Worm (Caenorhabditis elegans) whole organism, early embryonic: ENCODE results near the gene K05F6.12.

Source experiments
- B0310.2 ChIP-seq: sonication (generic microtip); optimal IDR thresholded peaks from 2 replicates; lab custom pipeline; 2016; ENCODE audit warnings: mild to moderate bottlenecking, missing genetic modification characterization, missing compliant biosample characterization
- F13C5.2 ChIP-seq: sonication (generic microtip); optimal IDR thresholded peaks from 2 replicates; lab custom pipeline; 2017; ENCODE audit warnings: mild to moderate bottlenecking, missing genetic modification characterization, inconsistent platforms, missing compliant biosample characterization
- aly-1 ChIP-seq: sonication (generic microtip); optimal IDR thresholded peaks from 2 replicates; lab custom pipeline; 2016; ENCODE audit warnings: missing genetic modification characterization, missing compliant biosample characterization
- ama-1 ChIP-seq: fragments of 150-350 bp; optimal IDR thresholded peaks from 2 replicates; lab custom pipeline; 2014
- ceh-13 ChIP-seq: fragments of 200-800 bp; sonication (Bioruptor generic); optimal IDR thresholded peaks from 2 replicates; lab custom pipeline; 2018; ENCODE audit warnings: mild to moderate bottlenecking, missing genetic modification characterization, missing compliant biosample characterization
- ceh-36 ChIP-seq: sonication (generic microtip); optimal IDR thresholded peaks from 2 replicates; lab custom pipeline; 2016; ENCODE audit warnings: missing genetic modification characterization, inconsistent platforms, missing compliant biosample characterization
- ets-7 ChIP-seq: sonication (generic microtip); optimal IDR thresholded peaks from 2 replicates; lab custom pipeline; 2016; ENCODE audit warnings: missing genotype, missing genetic modification characterization, missing compliant biosample characterization
- flt-1 ChIP-seq: fragments of 200-800 bp; sonication (Bioruptor generic); IDR thresholded peaks from 2 replicates; pipeline ENCODE4 v1.3.6; 2022; ENCODE audit warnings: missing genetic modification characterization, missing compliant biosample characterization
- hmbx-1 ChIP-seq: sonication (generic microtip); optimal IDR thresholded peaks from 2 replicates; lab custom pipeline; 2016; ENCODE audit warnings: mild to moderate bottlenecking, missing genetic modification characterization, missing compliant biosample characterization
- hmg-4 ChIP-seq: fragments of 200-800 bp; sonication (Bioruptor generic); optimal IDR thresholded peaks from 2 replicates; lab custom pipeline; 2018; ENCODE audit warnings: mild to moderate bottlenecking, missing genetic modification characterization, missing compliant biosample characterization
- hnd-1 ChIP-seq: sonication (generic microtip); optimal IDR thresholded peaks from 2 replicates; lab custom pipeline; 2016; ENCODE audit warnings: missing genetic modification characterization, missing compliant biosample characterization
- pes-1 ChIP-seq: fragments of 200-800 bp; sonication (Bioruptor generic); IDR thresholded peaks from 2 replicates; pipeline ENCODE4 v1.3.6; 2022; ENCODE audit warnings: missing genetic modification reagents, missing genetic modification characterization, missing compliant biosample characterization
- scrt-1 ChIP-seq: fragments of 200-800 bp; sonication (Bioruptor generic); IDR thresholded peaks from 2 replicates; pipeline ENCODE4 v1.3.6; 2022; ENCODE audit warnings: missing genetic modification characterization, missing compliant biosample characterization
- sea-1 ChIP-seq: fragments of 200-800 bp; sonication (Bioruptor generic); conservative IDR thresholded peaks from 2 replicates; pipeline ENCODE4 v1.3.6; 2022; ENCODE audit warnings: missing genetic modification characterization, missing compliant biosample characterization
- tbx-11 ChIP-seq: fragments of 200-800 bp; sonication (Bioruptor generic); IDR thresholded peaks from 2 replicates; pipeline ENCODE4 v1.3.6; 2022; ENCODE audit warnings: missing genetic modification characterization, missing compliant biosample characterization
- tbx-37 ChIP-seq: fragments of 200-800 bp; sonication (Bioruptor generic); conservative IDR thresholded peaks from 2 replicates; pipeline ENCODE4 v1.3.6; 2022; ENCODE audit warnings: missing genetic modification reagents, missing genetic modification characterization, missing compliant biosample characterization
- tra-4 ChIP-seq: sonication (generic microtip); optimal IDR thresholded peaks from 2 replicates; lab custom pipeline; 2017; ENCODE audit warnings: missing genetic modification characterization, missing compliant biosample characterization

Gene K05F6.12

DNA sequence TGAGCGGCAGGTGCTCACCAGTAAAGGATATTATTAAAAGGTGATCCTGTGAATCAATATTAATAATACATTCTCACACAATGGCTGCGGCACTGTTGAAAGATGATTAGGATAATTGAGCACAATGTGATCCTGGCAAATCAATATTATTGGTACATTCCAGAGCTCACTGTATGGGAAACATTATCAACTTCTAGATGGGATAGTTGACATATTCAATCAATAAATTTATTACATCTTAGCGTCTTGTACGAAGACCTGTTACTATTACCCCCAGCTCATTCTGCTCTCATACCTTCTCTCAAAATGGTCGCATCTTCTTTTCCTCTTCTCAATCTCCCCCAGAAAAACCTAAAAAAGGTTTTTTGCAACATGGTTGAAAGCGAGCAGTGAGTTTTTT is 22.5 kb downstream of the K05F6.12 start, which contains the start of gene fbxb-49:
Gene fbxb-49 (plus strand): TSS at position 301 of the 400 bp plus-strand sequence.
- TF ChIP-seq ceh-36, result no peak
- no peak for TF ChIP-seq tra-4 (tag; lab: Kevin White, UChicago)
- TF ChIP-seq scrt-1 (GFP tag; lab: Robert Waterston, UW), result no peak
- no peak for TF ChIP-seq B0310.2 (tag; lab: Kevin White, UChicago)
- no peak for TF ChIP-seq pes-1 (GFP tag; lab: Robert Waterston, UW)
- TF ChIP-seq hmbx-1 (tag; lab: Kevin White, UChicago), result no peak
- TF ChIP-seq ceh-13 (GFP tag; lab: Kevin White, UChicago), result no peak
- TF ChIP-seq tbx-37 (GFP tag; lab: Robert Waterston, UW), result no peak
- no peak for TF ChIP-seq tbx-11 (GFP tag; lab: Robert Waterston, UW)
- TF ChIP-seq flt-1 (GFP tag; lab: Robert Waterston, UW), result no peak

DNA sequence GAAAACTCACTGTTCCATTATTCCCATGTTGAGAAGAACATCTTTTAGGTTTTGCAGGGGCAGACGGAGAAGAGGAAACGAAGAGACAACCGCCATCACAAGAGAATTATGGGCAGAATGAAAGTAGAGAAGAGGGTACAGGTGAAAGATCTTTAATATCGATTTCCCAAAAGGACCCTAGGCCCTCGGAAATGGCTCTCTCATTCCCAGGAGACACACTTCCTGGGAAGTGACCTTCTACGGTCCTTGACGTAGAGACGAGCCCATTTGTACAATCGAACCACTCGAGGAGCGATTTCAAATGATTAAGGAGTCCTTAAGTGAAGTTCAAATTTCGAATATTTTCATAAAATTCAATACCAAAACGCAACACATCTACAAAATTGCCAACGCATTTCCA is 25.3 kb downstream of the K05F6.12 start, which contains the start of gene fbxb-46:
Gene fbxb-46 (minus strand): TSS at position 101 of the 400 bp plus-strand sequence.
- TF ChIP-seq tbx-11 (GFP tag; lab: Robert Waterston, UW) (no peak), flt-1 (GFP tag; lab: Robert Waterston, UW) (no peak), hmbx-1 (tag; lab: Kevin White, UChicago) (no peak), scrt-1 (GFP tag; lab: Robert Waterston, UW) (no peak), ceh-13 (GFP tag; lab: Kevin White, UChicago) (no peak), hmg-4 (GFP tag; lab: Kevin White, UChicago) (no peak), ceh-36 (no peak), aly-1 (tag; lab: Kevin White, UChicago) (no peak), ama-1 (lab: Kevin White, UChicago) (no peak), tra-4 (tag; lab: Kevin White, UChicago) (no peak), ets-7 (no peak), tbx-37 (GFP tag; lab: Robert Waterston, UW) (no peak), hnd-1 (tag; lab: Kevin White, UChicago) (no peak), F13C5.2 (tag; lab: Kevin White, UChicago) (no peak), B0310.2 (tag; lab: Kevin White, UChicago) (no peak), pes-1 (GFP tag; lab: Robert Waterston, UW) (no peak), sea-1 (GFP tag; lab: Robert Waterston, UW) (no peak)

DNA sequence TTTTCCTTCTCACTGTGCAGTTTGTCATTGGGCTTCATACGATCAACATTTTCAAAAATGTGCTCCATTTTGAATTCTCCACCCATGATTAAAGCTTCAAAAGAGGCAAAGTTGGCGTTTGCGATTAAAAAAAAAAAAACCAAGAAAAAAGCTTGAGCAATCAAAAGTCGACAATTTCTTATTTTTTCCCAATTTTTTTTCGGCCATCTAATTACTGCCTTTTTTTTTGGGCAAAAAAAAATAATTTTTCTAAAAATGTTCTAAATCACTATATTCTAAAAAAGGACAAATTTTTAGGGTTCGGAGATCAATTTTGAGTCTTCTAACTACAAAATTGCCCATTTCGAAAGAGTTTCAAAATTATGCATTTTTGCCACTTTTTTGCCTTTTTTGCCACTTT is 30.3 kb downstream of the K05F6.12 start, which contains the start of gene K05F6.10:
Gene K05F6.10 (minus strand): TSS at position 101 of the 400 bp plus-strand sequence.
- no peak for TF ChIP-seq hnd-1 (tag; lab: Kevin White, UChicago)
- no peak for TF ChIP-seq ama-1 (lab: Kevin White, UChicago)
- no peak for TF ChIP-seq pes-1 (GFP tag; lab: Robert Waterston, UW)
- no peak for TF ChIP-seq F13C5.2 (tag; lab: Kevin White, UChicago)
- TF ChIP-seq aly-1 (tag; lab: Kevin White, UChicago), result no peak
- no peak for TF ChIP-seq sea-1 (GFP tag; lab: Robert Waterston, UW)
- no peak for TF ChIP-seq ceh-13 (GFP tag; lab: Kevin White, UChicago)
- TF ChIP-seq B0310.2 (tag; lab: Kevin White, UChicago), result no peak
- no peak for TF ChIP-seq tra-4 (tag; lab: Kevin White, UChicago)
- TF ChIP-seq tbx-37 (GFP tag; lab: Robert Waterston, UW), result no peak
- no peak for TF ChIP-seq scrt-1 (GFP tag; lab: Robert Waterston, UW)
- TF ChIP-seq tbx-11 (GFP tag; lab: Robert Waterston, UW), result no peak
- no peak for TF ChIP-seq ceh-36
- TF ChIP-seq hmg-4 (GFP tag; lab: Kevin White, UChicago), result no peak
- TF ChIP-seq ets-7, result no peak

DNA sequence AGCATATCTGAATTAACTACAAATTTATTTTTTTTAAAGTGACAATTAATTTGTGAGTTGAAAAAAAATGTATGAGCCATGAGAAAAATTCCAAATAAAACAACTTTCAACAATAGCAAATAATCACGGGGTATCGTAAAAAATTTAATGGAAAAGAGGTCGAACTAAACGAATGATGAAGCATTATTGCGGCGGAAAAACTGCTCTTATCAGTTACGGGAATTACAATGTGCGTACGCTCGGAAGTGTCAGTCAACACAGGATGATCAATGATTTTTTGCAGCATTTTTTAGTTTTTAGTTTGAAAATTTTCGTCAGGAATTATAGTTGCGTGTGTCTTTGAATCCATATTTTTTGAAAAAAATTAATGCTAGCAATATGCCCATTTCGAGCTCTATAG is 31.0 kb downstream of the K05F6.12 start:
- TF ChIP-seq tbx-11 (GFP tag; lab: Robert Waterston, UW), result no peak
- no peak for TF ChIP-seq sea-1 (GFP tag; lab: Robert Waterston, UW)
- TF ChIP-seq ceh-13 (GFP tag; lab: Kevin White, UChicago), result no peak
- no peak for TF ChIP-seq tra-4 (tag; lab: Kevin White, UChicago)
- TF ChIP-seq pes-1 (GFP tag; lab: Robert Waterston, UW), result no peak
- TF ChIP-seq scrt-1 (GFP tag; lab: Robert Waterston, UW), result no peak
- no peak for TF ChIP-seq ets-7
- no peak for TF ChIP-seq aly-1 (tag; lab: Kevin White, UChicago)
- no peak for TF ChIP-seq hnd-1 (tag; lab: Kevin White, UChicago)
- no peak for TF ChIP-seq ceh-36
- no peak for TF ChIP-seq F13C5.2 (tag; lab: Kevin White, UChicago)
- TF ChIP-seq ama-1 (lab: Kevin White, UChicago), result no peak
- TF ChIP-seq hmg-4 (GFP tag; lab: Kevin White, UChicago), result no peak
- TF ChIP-seq hmbx-1 (tag; lab: Kevin White, UChicago), result no peak
- TF ChIP-seq B0310.2 (tag; lab: Kevin White, UChicago), result no peak
- TF ChIP-seq tbx-37 (GFP tag; lab: Robert Waterston, UW), result no peak
- TF ChIP-seq flt-1 (GFP tag; lab: Robert Waterston, UW), result no peak

DNA sequence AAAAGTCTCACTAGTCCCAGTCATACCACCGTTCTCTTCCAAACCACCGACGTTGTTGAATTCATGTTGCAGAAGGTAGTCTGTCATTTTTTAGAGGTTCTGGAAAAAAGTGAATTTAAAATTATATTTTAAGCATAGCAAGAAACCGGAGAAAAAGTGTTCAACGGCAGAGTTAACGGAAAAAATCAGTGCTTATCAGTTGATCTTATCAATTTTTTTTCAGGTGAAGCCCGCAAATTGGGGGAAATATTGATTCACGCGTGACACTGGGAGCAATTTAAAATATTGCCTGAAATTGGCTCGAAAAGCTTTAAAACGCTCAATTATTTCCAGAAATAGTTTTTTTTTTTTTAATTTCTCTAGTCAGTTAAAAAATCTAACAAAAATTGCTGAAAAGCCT is 34.2 kb downstream of the K05F6.12 start, which contains the start of gene math-38:
Gene math-38 (minus strand): TSS at position 101 of the 400 bp plus-strand sequence.
- no peak for TF ChIP-seq scrt-1 (GFP tag; lab: Robert Waterston, UW)
- no peak for TF ChIP-seq tbx-37 (GFP tag; lab: Robert Waterston, UW)
- no peak for TF ChIP-seq hmbx-1 (tag; lab: Kevin White, UChicago)
- TF ChIP-seq tra-4 (tag; lab: Kevin White, UChicago), result no peak
- TF ChIP-seq sea-1 (GFP tag; lab: Robert Waterston, UW), result no peak
- no peak for TF ChIP-seq F13C5.2 (tag; lab: Kevin White, UChicago)

DNA sequence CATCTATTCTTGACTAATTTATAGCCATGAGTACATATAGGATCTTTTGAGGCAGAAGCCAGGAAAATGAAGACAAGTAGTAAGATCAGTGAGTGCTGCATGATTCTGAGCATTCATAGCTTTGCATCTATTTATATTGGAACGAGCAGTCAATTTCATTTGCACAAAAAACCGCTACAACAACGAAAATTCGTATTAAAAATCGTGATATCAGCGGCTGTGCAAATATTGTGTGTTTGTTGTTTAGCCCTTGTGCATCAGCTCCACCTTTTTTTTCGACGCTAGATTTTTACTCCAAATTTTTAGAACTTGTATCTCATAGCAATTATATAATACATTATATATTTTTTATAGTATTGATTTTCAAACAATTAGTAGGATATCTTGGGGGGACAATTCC is 38.4 kb downstream of the K05F6.12 start, which contains the start of gene clec-21:
Gene clec-21 (minus strand): TSS at position 101 of the 400 bp plus-strand sequence.
- TF ChIP-seq hmg-4 (GFP tag; lab: Kevin White, UChicago), result no peak
- no peak for TF ChIP-seq tbx-11 (GFP tag; lab: Robert Waterston, UW)
- no peak for TF ChIP-seq hmbx-1 (tag; lab: Kevin White, UChicago)
- no peak for TF ChIP-seq ceh-13 (GFP tag; lab: Kevin White, UChicago)
- TF ChIP-seq tbx-37 (GFP tag; lab: Robert Waterston, UW), result no peak
- no peak for TF ChIP-seq ceh-36
- no peak for TF ChIP-seq F13C5.2 (tag; lab: Kevin White, UChicago)
- TF ChIP-seq ama-1 (lab: Kevin White, UChicago), result no peak
